Fruit fly (Drosophila melanogaster): ENCODE results near the gene CG9521.

dm6 chrX:14832562-14833303, 20.3 kb downstream of the CG9521 start, which contains the start of gene CG14411:
- TF ChIP-seq Pif1B (GFP tag; optimal IDR thresholded peaks at IDR 0.05) (no peak), CG17806 (tag; optimal IDR thresholded peaks at IDR 0.05) (no peak), CG9948 (tag; optimal IDR thresholded peaks at IDR 0.05) (no peak), CG8301 (tag; optimal IDR thresholded peaks at IDR 0.05) (no peak), CG8159 (tag; optimal IDR thresholded peaks at IDR 0.05) (no peak), CG15710 (tag; optimal IDR thresholded peaks at IDR 0.05) (no peak), CG4496 (GFP tag; IDR thresholded peaks at IDR 0.05) (no peak), CG12605 (GFP tag; IDR thresholded peaks at IDR 0.05) (no peak), fd96Ca (GFP tag; IDR thresholded peaks at IDR 0.05) (no peak), Snoo (tag; optimal IDR thresholded peaks at IDR 0.05) (no peak), Pif1A (GFP tag; optimal IDR thresholded peaks at IDR 0.05) (no peak), CG32121 (GFP tag; IDR thresholded peaks at IDR 0.05) (no peak), EcR (GFP tag; optimal IDR thresholded peaks at IDR 0.05) (peak; percentile 28)

All from whole organism, pupa.